Fruit fly (Drosophila melanogaster): ENCODE results near the gene CG32313.

CG32313 gene

DNA sequence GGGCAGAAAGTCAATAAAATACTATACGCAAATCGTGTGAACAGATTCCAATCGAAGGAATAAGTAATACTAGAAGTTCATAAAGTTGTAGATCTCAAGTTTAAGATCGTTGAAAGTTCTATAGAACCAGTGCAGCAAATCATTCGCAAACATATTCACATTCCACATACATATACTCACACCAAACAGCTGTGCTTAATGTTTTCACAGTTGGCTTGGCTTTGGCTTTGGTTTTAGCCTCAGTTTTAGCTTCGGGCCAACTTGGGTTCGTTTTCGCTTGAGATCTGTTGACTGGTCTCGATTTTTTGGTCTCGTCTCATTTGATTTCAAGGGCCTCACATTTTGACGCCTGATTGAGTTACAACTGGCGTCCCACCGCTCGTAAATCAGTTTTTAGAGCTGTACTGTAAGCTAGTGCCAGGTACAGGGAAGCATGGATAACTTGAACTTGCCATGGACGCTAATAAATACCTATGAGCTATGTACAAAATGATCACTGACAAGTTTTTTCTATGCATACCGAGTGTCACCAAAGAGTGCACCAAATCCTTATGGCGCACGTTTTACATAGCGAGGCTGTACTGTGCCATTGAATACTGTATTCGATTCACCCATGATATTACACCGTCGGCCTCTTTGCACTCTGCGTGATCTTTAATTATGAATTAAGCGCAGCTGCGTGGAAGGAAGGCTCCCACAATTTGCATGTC lies 41.8 kb upstream of the CG32313 start:
- TF ChIP-seq Pif1A (GFP tag; optimal IDR thresholded peaks at IDR 0.05) (peak; percentile 78), CG8159 (tag; optimal IDR thresholded peaks at IDR 0.05) (peak; percentile 85), fd96Ca (GFP tag; IDR thresholded peaks at IDR 0.05) (peak; percentile 85), CG17806 (tag; optimal IDR thresholded peaks at IDR 0.05) (peak; percentile 81), rn (GFP tag; IDR thresholded peaks at IDR 0.05) (peak; percentile 53), CG10348 (GFP tag; IDR thresholded peaks at IDR 0.05) (0 out of 2 replicates have a peak, but pooled peaks have one; percentile 53), CG15710 (tag; optimal IDR thresholded peaks at IDR 0.05) (peak; percentile 89), CG12605 (GFP tag; IDR thresholded peaks at IDR 0.05) (peak; percentile 47; the same call in 1 of the 2 replicates), CG8301 (tag; optimal IDR thresholded peaks at IDR 0.05) (peak; percentile 64), EcR (GFP tag; optimal IDR thresholded peaks at IDR 0.05) (peak; percentile 4), Snoo (tag; optimal IDR thresholded peaks at IDR 0.05) (peak; percentile 70), Ets98B (GFP tag; IDR thresholded peaks at IDR 0.05) (peak; percentile 80), CG4496 (GFP tag; IDR thresholded peaks at IDR 0.05) (peak; percentile 86), CG14655 (GFP tag; optimal IDR thresholded peaks at IDR 0.05) (peak; percentile 72), D1 (tag; optimal IDR thresholded peaks at IDR 0.05) (no peak), Pif1B (GFP tag; optimal IDR thresholded peaks at IDR 0.05) (peak; percentile 79), CG13204 (GFP tag; optimal IDR thresholded peaks at IDR 0.05) (peak; percentile 79), gl (tag; optimal IDR thresholded peaks at IDR 0.05) (peak; percentile 79), CG9948 (tag; optimal IDR thresholded peaks at IDR 0.05) (peak; percentile 75), CG34367 (tag; optimal IDR thresholded peaks at IDR 0.05) (peak; percentile 85), CG32121 (GFP tag; IDR thresholded peaks at IDR 0.05) (peak; percentile 79)

- TF ChIP-seq CG17806 (tag; optimal IDR thresholded peaks at IDR 0.05) (peak; percentile 47), Ets98B (GFP tag; IDR thresholded peaks at IDR 0.05) (peak; percentile 85), Pif1B (GFP tag; optimal IDR thresholded peaks at IDR 0.05) (peak; percentile 88), CG10348 (GFP tag; IDR thresholded peaks at IDR 0.05) (no peak), CG4496 (GFP tag; IDR thresholded peaks at IDR 0.05) (peak; percentile 81), CG34367 (tag; optimal IDR thresholded peaks at IDR 0.05) (peak; percentile 9), D1 (tag; optimal IDR thresholded peaks at IDR 0.05) (no peak), CG32121 (GFP tag; IDR thresholded peaks at IDR 0.05) (peak; percentile 60; the same call in 1 of the 2 replicates), CG14655 (GFP tag; optimal IDR thresholded peaks at IDR 0.05) (peak; percentile 82), CG13204 (GFP tag; optimal IDR thresholded peaks at IDR 0.05) (peak; percentile 46), Pif1A (GFP tag; optimal IDR thresholded peaks at IDR 0.05) (peak; percentile 76), rn (GFP tag; IDR thresholded peaks at IDR 0.05) (0 out of 2 replicates have a peak, but pooled peaks have one; percentile 12), EcR (GFP tag; optimal IDR thresholded peaks at IDR 0.05) (peak; percentile 77), CG15710 (tag; optimal IDR thresholded peaks at IDR 0.05) (no peak), CG9948 (tag; optimal IDR thresholded peaks at IDR 0.05) (peak; percentile 23), fd96Ca (GFP tag; IDR thresholded peaks at IDR 0.05) (peak; percentile 68), CG8301 (tag; optimal IDR thresholded peaks at IDR 0.05) (peak; percentile 59), Snoo (tag; optimal IDR thresholded peaks at IDR 0.05) (peak; percentile 31), CG12605 (GFP tag; IDR thresholded peaks at IDR 0.05) (peak; percentile 92), gl (tag; optimal IDR thresholded peaks at IDR 0.05) (peak; percentile 53), CG8159 (tag; optimal IDR thresholded peaks at IDR 0.05) (peak; percentile 55)
Observed at dm6 chr3L:1586266-1587054, 40.9 kb upstream of the CG32313 start.

DNA sequence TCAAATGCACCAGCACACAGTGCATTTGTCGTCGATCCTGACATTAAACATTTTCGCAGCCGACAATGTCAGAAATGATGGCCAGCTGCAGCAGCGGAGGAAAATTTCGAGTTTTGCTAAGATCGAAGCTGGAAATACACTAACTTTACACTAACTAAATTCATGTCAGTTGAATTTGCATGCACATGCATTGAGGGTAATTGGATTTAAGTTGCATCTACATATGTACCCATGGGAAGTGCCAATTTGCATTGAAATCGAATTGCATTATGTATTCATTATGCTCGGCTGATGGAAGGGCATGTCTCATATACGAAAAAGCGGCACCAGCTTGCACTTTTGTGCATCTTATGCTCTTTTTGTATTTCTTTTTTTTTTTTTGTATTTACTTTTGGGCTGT lies 39.2 kb upstream of the CG32313 start:
- TF ChIP-seq rn (GFP tag; IDR thresholded peaks at IDR 0.05) (peak; percentile 93), Ets98B (GFP tag; IDR thresholded peaks at IDR 0.05) (peak; percentile 97), CG14655 (GFP tag; optimal IDR thresholded peaks at IDR 0.05) (peak; percentile 87), gl (tag; optimal IDR thresholded peaks at IDR 0.05) (peak; percentile 67), CG12605 (GFP tag; IDR thresholded peaks at IDR 0.05) (peak; percentile 88), CG15710 (tag; optimal IDR thresholded peaks at IDR 0.05) (peak; percentile 62), CG32121 (GFP tag; IDR thresholded peaks at IDR 0.05) (peak; percentile 95), CG9948 (tag; optimal IDR thresholded peaks at IDR 0.05) (peak; percentile 71), CG4496 (GFP tag; IDR thresholded peaks at IDR 0.05) (peak; percentile 96), CG8301 (tag; optimal IDR thresholded peaks at IDR 0.05) (peak; percentile 86), CG17806 (tag; optimal IDR thresholded peaks at IDR 0.05) (peak; percentile 79), Pif1A (GFP tag; optimal IDR thresholded peaks at IDR 0.05) (peak; percentile 90), Pif1B (GFP tag; optimal IDR thresholded peaks at IDR 0.05) (peak; percentile 84), EcR (GFP tag; optimal IDR thresholded peaks at IDR 0.05) (no peak), Snoo (tag; optimal IDR thresholded peaks at IDR 0.05) (peak; percentile 90), CG13204 (GFP tag; optimal IDR thresholded peaks at IDR 0.05) (no peak), D1 (tag; optimal IDR thresholded peaks at IDR 0.05) (no peak), CG34367 (tag; optimal IDR thresholded peaks at IDR 0.05) (peak; percentile 30), CG8159 (tag; optimal IDR thresholded peaks at IDR 0.05) (peak; percentile 83), fd96Ca (GFP tag; IDR thresholded peaks at IDR 0.05) (peak; percentile 97), CG10348 (GFP tag; IDR thresholded peaks at IDR 0.05) (peak; percentile 82)

DNA sequence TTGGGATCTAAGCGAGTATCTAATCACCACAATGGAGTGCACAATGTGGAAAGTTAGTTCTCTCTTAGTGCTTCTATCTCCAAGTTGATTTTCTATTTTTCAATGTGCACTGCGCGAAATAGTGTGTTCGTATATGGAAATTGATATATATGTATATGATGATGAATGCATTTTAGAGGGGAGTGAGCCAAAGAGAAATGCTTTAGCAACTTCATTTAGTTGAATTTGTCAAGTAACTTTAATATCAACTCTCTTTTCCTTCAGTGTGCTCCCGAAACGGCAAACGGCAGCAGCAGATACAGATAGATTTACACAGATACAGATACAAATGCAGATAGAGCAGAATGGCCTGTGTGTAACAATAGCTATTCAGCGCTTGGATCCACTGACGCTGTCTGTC lies 38.5 kb upstream of the CG32313 start:
- TF ChIP-seq CG10348 (GFP tag; IDR thresholded peaks at IDR 0.05) (peak; percentile 39; the same call in 1 of the 2 replicates), Ets98B (GFP tag; IDR thresholded peaks at IDR 0.05) (peak; percentile 92), D1 (tag; optimal IDR thresholded peaks at IDR 0.05) (no peak), Pif1A (GFP tag; optimal IDR thresholded peaks at IDR 0.05) (peak; percentile 84), Snoo (tag; optimal IDR thresholded peaks at IDR 0.05) (no peak), CG14655 (GFP tag; optimal IDR thresholded peaks at IDR 0.05) (peak; percentile 54), CG8301 (tag; optimal IDR thresholded peaks at IDR 0.05) (peak; percentile 83), rn (GFP tag; IDR thresholded peaks at IDR 0.05) (peak; percentile 49; the same call in 1 of the 2 replicates), CG4496 (GFP tag; IDR thresholded peaks at IDR 0.05) (peak; percentile 89), CG34367 (tag; optimal IDR thresholded peaks at IDR 0.05) (no peak), Pif1B (GFP tag; optimal IDR thresholded peaks at IDR 0.05) (peak; percentile 53), CG9948 (tag; optimal IDR thresholded peaks at IDR 0.05) (peak; percentile 28), CG32121 (GFP tag; IDR thresholded peaks at IDR 0.05) (peak; percentile 71; the same call in 1 of the 2 replicates), fd96Ca (GFP tag; IDR thresholded peaks at IDR 0.05) (peak; percentile 90), CG12605 (GFP tag; IDR thresholded peaks at IDR 0.05) (peak; percentile 85), CG8159 (tag; optimal IDR thresholded peaks at IDR 0.05) (no peak)
